Worm (Caenorhabditis elegans): ENCODE data around the gene nhr-242.

The nhr-242 gene

DNA sequence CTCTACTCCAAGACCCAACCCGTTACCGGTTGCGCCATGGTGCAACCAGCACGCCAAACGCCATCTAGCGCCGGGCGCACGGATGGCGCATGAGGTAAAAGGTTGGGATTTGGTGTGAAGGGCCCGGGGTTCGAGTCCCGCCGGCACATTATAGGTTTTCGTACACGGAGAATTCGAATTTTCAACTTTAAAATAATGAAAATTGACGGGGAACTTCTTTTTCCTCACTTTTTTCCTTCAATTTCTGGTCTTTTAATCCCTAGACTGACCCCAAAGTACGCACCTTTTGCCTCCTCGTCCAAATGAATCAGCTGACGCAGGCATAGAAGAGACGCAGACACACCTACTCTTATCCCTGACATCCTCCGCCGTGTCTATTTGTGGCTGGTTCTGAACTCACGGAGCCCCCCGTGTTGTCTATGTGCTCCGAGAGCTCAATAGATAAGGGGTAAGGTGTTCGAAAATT lies 22.2 kb upstream of the nhr-242 start (continued):
- TF ChIP-seq Y56A3A.18 (GFP tag; IDR thresholded peaks at IDR 0.05) (no peak), ama-1 (optimal IDR thresholded peaks at IDR 0.05) (peak; percentile 26), ama-1 (GFP tag; optimal IDR thresholded peaks at IDR 0.05) (peak in 1 of 2 experiments; percentile 42), tlf-1 (GFP tag; optimal IDR thresholded peaks at IDR 0.05) (no peak), snpc-3.4 (tag; optimal IDR thresholded peaks at IDR 0.05) (no peak), let-526 (GFP tag; IDR thresholded peaks at IDR 0.05) (no peak), ceh-100 (GFP tag; IDR thresholded peaks at IDR 0.05) (no peak), F39B2.1 (GFP tag; IDR thresholded peaks at IDR 0.05) (no peak), mel-28 (tag; optimal IDR thresholded peaks at IDR 0.05; ENCODE audit: borderline replicate concordance) (no peak), die-1 (tag; optimal IDR thresholded peaks at IDR 0.05) (no peak), nhr-120 (GFP tag; IDR thresholded peaks at IDR 0.05) (no peak), sea-2 (GFP tag; IDR thresholded peaks at IDR 0.05) (no peak), somi-1 (GFP tag; optimal IDR thresholded peaks at IDR 0.05) (no peak), hmg-1.2 (GFP tag; IDR thresholded peaks at IDR 0.05) (peak; percentile 41; the same call in 1 of the 2 replicates), cebp-2 (GFP tag; IDR thresholded peaks at IDR 0.05) (no peak), T26A5.8 (tag; optimal IDR thresholded peaks at IDR 0.05) (no peak), K12H6.12 (tag; optimal IDR thresholded peaks at IDR 0.05) (peak; percentile 41), nfya-2 (GFP tag; IDR thresholded peaks at IDR 0.05) (no peak), ceh-79 (tag; optimal IDR thresholded peaks at IDR 0.05) (no peak), F22D6.2 (tag; optimal IDR thresholded peaks at IDR 0.05) (no peak), ceh-91 (GFP tag; IDR thresholded peaks at IDR 0.05) (peak; percentile 46; the same call in 1 of the 2 replicates), madf-8 (GFP tag; conservative IDR thresholded peaks at IDR 0.05) (no peak), sptf-2 (GFP tag; optimal IDR thresholded peaks at IDR 0.05) (no peak), Y95B8A.8 (GFP tag; IDR thresholded peaks at IDR 0.05) (0 out of 2 replicates have a peak, but pooled peaks have one; percentile 16), atf-7 (tag; optimal IDR thresholded peaks at IDR 0.05) (no peak), unc-62 (GFP tag; optimal IDR thresholded peaks at IDR 0.05) (no peak), tbp1 (GFP tag; optimal IDR thresholded peaks at IDR 0.05) (peak; percentile 50), F33H1.4 (GFP tag; IDR thresholded peaks at IDR 0.05) (peak; percentile 34; the same call in 1 of the 2 replicates), B0019.2 (GFP tag; conservative IDR thresholded peaks at IDR 0.05) (no peak), mxl-1 (tag; optimal IDR thresholded peaks at IDR 0.05) (no peak), nfyb-1 (GFP tag; IDR thresholded peaks at IDR 0.05) (no peak), egl-18 (GFP tag; IDR thresholded peaks at IDR 0.05) (no peak), sdz-38 (tag; optimal IDR thresholded peaks at IDR 0.05) (no peak), pha-4 (tag; optimal IDR thresholded peaks at IDR 0.05) (no peak), pbrm-1 (GFP tag; IDR thresholded peaks at IDR 0.05) (peak; percentile 69), rpc-1 (optimal IDR thresholded peaks at IDR 0.05) (no peak), rpc-1 (tag; optimal IDR thresholded peaks at IDR 0.05) (no peak), C17E4.6 (GFP tag; IDR thresholded peaks at IDR 0.05) (no peak), ets-4 (GFP tag; optimal IDR thresholded peaks at IDR 0.05) (no peak), hlh-12 (tag; optimal IDR thresholded peaks at IDR 0.05) (no peak), ekl-4 (GFP tag; IDR thresholded peaks at IDR 0.05) (no peak), nhr-80 (tag; optimal IDR thresholded peaks at IDR 0.05) (no peak), akir-1 (GFP tag; optimal IDR thresholded peaks at IDR 0.05) (no peak), mcd-1 (GFP tag; IDR thresholded peaks at IDR 0.05) (0 out of 2 replicates have a peak, but pooled peaks have one; percentile 31), ztf-25 (GFP tag; IDR thresholded peaks at IDR 0.05) (no peak), egrh-3 (GFP tag; IDR thresholded peaks at IDR 0.05) (peak; percentile 58; the same call in 1 of the 2 replicates), attf-6 (GFP tag; IDR thresholded peaks at IDR 0.05) (no peak), B0261.1 (tag; optimal IDR thresholded peaks at IDR 0.05) (no peak), rcor-1 (GFP tag; IDR thresholded peaks at IDR 0.05) (peak; percentile 15; the same call in 1 of the 2 replicates), nhr-90 (tag; optimal IDR thresholded peaks at IDR 0.05) (no peak), lag-1 (GFP tag; IDR thresholded peaks at IDR 0.05) (no peak)
